Worm (Caenorhabditis elegans): ENCODE results near the gene K09E2.2.

ce11 chrX:8721273-8721672, 48.4 kb downstream of the K09E2.2 start:
- TF ChIP-seq unc-39 (tag; optimal IDR thresholded peaks at IDR 0.05) (no peak), nhr-12 (tag; optimal IDR thresholded peaks at IDR 0.05) (no peak), ham-2 (GFP tag; optimal IDR thresholded peaks at IDR 0.05) (no peak), lin-13 (tag; optimal IDR thresholded peaks at IDR 0.05) (no peak), drap-1 (GFP tag; optimal IDR thresholded peaks at IDR 0.05) (no peak), pha-4 (tag; optimal IDR thresholded peaks at IDR 0.05) (no peak), unc-62 (GFP tag; optimal IDR thresholded peaks at IDR 0.05) (no peak), nhr-28 (tag; optimal IDR thresholded peaks at IDR 0.05) (no peak), zip-8 (tag; optimal IDR thresholded peaks at IDR 0.05) (no peak), lsy-2 (tag; optimal IDR thresholded peaks at IDR 0.05) (no peak), flh-1 (GFP tag; optimal IDR thresholded peaks at IDR 0.05) (no peak)
